Worm (Caenorhabditis elegans): ENCODE measurements around the gene sre-16.

Gene sre-16

DNA sequence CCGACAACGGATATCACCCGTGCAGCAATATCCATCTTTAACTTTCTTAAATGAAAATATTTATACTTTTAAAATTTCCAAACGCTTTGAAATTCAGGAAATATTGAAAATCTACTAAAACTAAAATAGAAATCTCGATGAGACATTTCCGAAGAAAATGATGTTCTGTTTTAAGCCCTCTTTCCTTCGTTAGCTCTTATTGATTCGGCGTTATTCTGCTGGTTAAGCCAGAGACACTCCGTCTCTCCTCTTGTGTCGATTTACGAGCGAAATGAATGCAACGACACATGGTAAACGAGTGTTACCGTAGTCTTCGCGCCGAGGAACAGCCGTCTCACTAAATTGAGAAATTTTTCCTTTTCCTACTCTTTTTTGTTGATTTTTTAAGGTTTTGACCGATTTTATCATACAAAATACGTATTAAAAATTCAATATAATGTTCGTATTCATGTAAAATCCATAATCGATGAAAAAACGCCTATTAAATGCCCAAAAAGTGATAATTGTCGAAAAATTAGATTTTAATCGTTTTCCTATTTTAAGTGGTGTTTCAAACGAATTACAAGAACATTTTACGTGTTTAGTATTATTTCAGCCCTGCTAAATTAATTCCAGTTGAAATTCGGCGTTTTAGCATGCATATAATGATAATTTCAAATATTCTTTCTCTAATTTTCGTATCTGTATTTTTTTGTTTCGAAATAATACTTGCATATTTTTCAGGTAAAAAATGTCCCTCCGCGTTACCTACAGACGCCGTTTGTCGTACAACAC lies 32.5 kb upstream of the sre-16 start, which contains the start of the genes ppm-1.H and rpl-34 (continued):
- TF ChIP-seq nhr-42 (GFP tag; IDR thresholded peaks at IDR 0.05) (no peak), madf-9 (GFP tag; conservative IDR thresholded peaks at IDR 0.05) (no peak), nhr-77 (tag; optimal IDR thresholded peaks at IDR 0.05) (peak; percentile 1), nhr-76 (tag; optimal IDR thresholded peaks at IDR 0.05) (no peak), ctbp-1 (GFP tag; IDR thresholded peaks at IDR 0.05) (no peak), unc-130 (GFP tag; optimal IDR thresholded peaks at IDR 0.05) (peak; percentile 2), cey-2 (tag; optimal IDR thresholded peaks at IDR 0.05; ENCODE audit: borderline replicate concordance, insufficient read depth) (no peak), duxl-1 (tag; optimal IDR thresholded peaks at IDR 0.05; ENCODE audit: poor library complexity) (no peak), zfp-3 (GFP tag; conservative IDR thresholded peaks at IDR 0.05) (no peak), egl-27 (tag; optimal IDR thresholded peaks at IDR 0.05) (no peak), hif-1 (tag; optimal IDR thresholded peaks at IDR 0.05) (peak in 1 of 2 experiments; percentile 39), ceh-62 (tag; optimal IDR thresholded peaks at IDR 0.05) (no peak), F10B5.3 (tag; optimal IDR thresholded peaks at IDR 0.05) (no peak), unc-39 (tag; optimal IDR thresholded peaks at IDR 0.05) (no peak), mdl-1 (tag; optimal IDR thresholded peaks at IDR 0.05) (peak in 1 of 2 experiments; percentile 43), lin-29 (GFP tag; IDR thresholded peaks at IDR 0.05) (no peak), saeg-2 (GFP tag; IDR thresholded peaks at IDR 0.05) (no peak), ceh-44 (GFP tag; IDR thresholded peaks at IDR 0.05) (no peak), tra-1 (GFP tag; IDR thresholded peaks at IDR 0.05) (no peak), nhr-6 (tag; optimal IDR thresholded peaks at IDR 0.05) (peak; percentile 68), T26A8.4 (GFP tag; IDR thresholded peaks at IDR 0.05) (no peak), nhr-10 (tag; optimal IDR thresholded peaks at IDR 0.05) (no peak), dmd-8 (GFP tag; IDR thresholded peaks at IDR 0.05) (no peak), lsy-2 (tag; optimal IDR thresholded peaks at IDR 0.05) (peak; percentile 90 to 98), set-16 (GFP tag; IDR thresholded peaks at IDR 0.05) (no peak), dpl-1 (GFP tag; optimal IDR thresholded peaks at IDR 0.05) (peak; percentile 56), Y75B8A.6 (GFP tag; IDR thresholded peaks at IDR 0.05) (no peak), jun-1 (tag; optimal IDR thresholded peaks at IDR 0.05) (no peak), hlh-11 (tag; optimal IDR thresholded peaks at IDR 0.05) (no peak), pha-4 (GFP tag; IDR thresholded peaks at IDR 0.05) (no peak), pha-4 (tag; optimal IDR thresholded peaks at IDR 0.05) (peak; percentile 48), snpc-1.2 (GFP tag; IDR thresholded peaks at IDR 0.05) (no peak), lin-39 (tag; optimal IDR thresholded peaks at IDR 0.05) (no peak), unc-62 (GFP tag; optimal IDR thresholded peaks at IDR 0.05 in 1 of 2) (no peak), unc-62 (tag; optimal IDR thresholded peaks at IDR 0.05) (no peak), egl-43 (GFP tag; IDR thresholded peaks at IDR 0.05) (no peak), D1046.2 (GFP tag; IDR thresholded peaks at IDR 0.05) (peak; percentile 94), nhr-41 (GFP tag; IDR thresholded peaks at IDR 0.05) (no peak), hlh-30 (tag; optimal IDR thresholded peaks at IDR 0.05; ENCODE audit: insufficient read depth) (peak; percentile 78), daf-8 (GFP tag; IDR thresholded peaks at IDR 0.05) (no peak)

DNA sequence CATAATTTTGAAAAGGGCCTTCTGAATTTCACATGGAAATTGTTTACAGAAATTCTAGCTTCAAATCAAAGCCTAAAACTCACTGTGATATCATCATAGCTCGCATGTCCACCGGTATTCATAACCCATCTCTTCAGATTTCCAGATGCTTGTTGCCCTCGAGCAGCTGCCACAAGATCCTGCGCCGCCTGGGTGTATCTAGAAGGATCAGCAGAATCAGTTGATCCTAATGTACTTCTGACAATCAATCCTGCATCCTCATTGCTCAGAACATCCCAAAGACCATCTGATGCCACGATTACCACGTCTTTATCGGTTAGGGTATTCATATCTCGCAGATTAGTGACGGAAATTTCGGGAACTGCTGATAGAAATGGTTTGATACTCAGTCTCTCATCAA lies 30.0 kb upstream of the sre-16 start:
- TF ChIP-seq aha-1 (tag) (peak; percentile 92), ctbp-1 (GFP tag; IDR thresholded peaks at IDR 0.05) (no peak), Y105C5A.15 (GFP tag; IDR thresholded peaks at IDR 0.05) (no peak)

All from whole organism, L4 larva.